Worm (Caenorhabditis elegans) whole organism, L1 larva: Measurements from ENCODE around the gene clec-160.

Source experiments
- Y116A8C.19 ChIP-seq: sonication (generic microtip); optimal IDR thresholded peaks from 2 replicates; lab custom pipeline; 2016; ENCODE audit warnings: missing compliant biosample characterization, missing genetic modification characterization, borderline replicate concordance
- alr-1 ChIP-seq: fragments of 200-800 bp; sonication (Bioruptor generic); optimal IDR thresholded peaks from 2 replicates; lab custom pipeline; 2018; ENCODE audit warnings: borderline replicate concordance, mild to moderate bottlenecking, missing genetic modification characterization, missing compliant biosample characterization
- ceh-63 ChIP-seq: fragments of 200-800 bp; sonication (Bioruptor generic); optimal IDR thresholded peaks from 2 replicates; lab custom pipeline; 2018; ENCODE audit warnings: mild to moderate bottlenecking, missing genetic modification characterization, missing compliant biosample characterization
- ceh-82 ChIP-seq, 3 experiments: fragments of 150-350 bp in 1 of 3; sonication (generic microtip) in 2 of 3; optimal IDR thresholded peaks; 2 replicates each; lab custom pipeline; 2014 to 2017; ENCODE audit warnings: missing biosample characterization in 3 of 3, missing genetic modification characterization in 3 of 3
- dpl-1 ChIP-seq, 3 experiments: fragments of 150-350 bp in 2 of 3; sonication (generic microtip) in 1 of 3; optimal IDR thresholded peaks; 2 replicates each; lab custom pipeline; 2014 to 2017; ENCODE audit warnings: missing biosample characterization in 3 of 3, missing genetic modification characterization in 3 of 3, missing genetic modification reagents in 3 of 3
- dsc-1 ChIP-seq: sonication (generic microtip); optimal IDR thresholded peaks from 2 replicates; lab custom pipeline; 2016; ENCODE audit warnings: mild to moderate bottlenecking, missing genetic modification characterization, missing compliant biosample characterization
- efl-1 ChIP-seq, 4 experiments: fragments of 150-350 bp; optimal IDR thresholded peaks in 3 of 4; peaks in 1 of 4; 1 replicate in 1 of 4; 2 replicates in 3 of 4; lab custom pipeline; 2014; ENCODE audit warnings: missing biosample characterization in 2 of 4, missing genetic modification characterization in 2 of 4, missing genetic modification reagents in 2 of 4
- fkh-10 ChIP-seq: sonication (generic microtip); optimal IDR thresholded peaks from 2 replicates; lab custom pipeline; 2017; ENCODE audit warnings: missing biosample characterization, missing genetic modification reagents, missing genetic modification characterization
- fkh-4 ChIP-seq: sonication (generic microtip); optimal IDR thresholded peaks from 2 replicates; lab custom pipeline; 2016; ENCODE audit warnings: missing compliant biosample characterization, missing genetic modification characterization, borderline replicate concordance
- fkh-8 ChIP-seq: sonication (generic microtip); optimal IDR thresholded peaks from 2 replicates; lab custom pipeline; 2016; ENCODE audit warnings: mild to moderate bottlenecking, missing genetic modification characterization, missing compliant biosample characterization
- fos-1 ChIP-seq: fragments of 150-350 bp; optimal IDR thresholded peaks from 2 replicates; lab custom pipeline; 2014; ENCODE audit warnings: missing biosample characterization, missing genetic modification characterization
- grh-1 ChIP-seq: fragments of 200-800 bp; sonication (Bioruptor generic); IDR thresholded peaks from 2 replicates; pipeline ENCODE4 v1.3.6; 2022; ENCODE audit warnings: missing genetic modification reagents, missing genetic modification characterization, missing compliant biosample characterization
- hlh-4 ChIP-seq: sonication (generic microtip); optimal IDR thresholded peaks from 2 replicates; lab custom pipeline; 2016; ENCODE audit warnings: mild to moderate bottlenecking, missing genetic modification characterization, missing compliant biosample characterization
- isw-1 ChIP-seq: fragments of 200-800 bp; sonication (Bioruptor generic); IDR thresholded peaks from 2 replicates; pipeline ENCODE4 v1.3.6; 2022; ENCODE audit warnings: missing genetic modification characterization, missing compliant biosample characterization
- lin-13 ChIP-seq: fragments of 150-350 bp; optimal IDR thresholded peaks from 2 replicates; lab custom pipeline; 2014; ENCODE audit warnings: missing biosample characterization, missing genetic modification reagents, missing genetic modification characterization
- lin-14 ChIP-seq: fragments of 200-800 bp; sonication (Bioruptor generic); optimal IDR thresholded peaks from 2 replicates; lab custom pipeline; 2018; ENCODE audit warnings: mild to moderate bottlenecking, missing genetic modification characterization, moderate library complexity, missing compliant biosample characterization
- lin-15B ChIP-seq: fragments of 150-350 bp; sonication (generic microtip); optimal IDR thresholded peaks from 3 replicates; lab custom pipeline; 2014; ENCODE audit warnings: missing biosample characterization, missing genetic modification characterization
- lsy-2 ChIP-seq, 2 experiments: fragments of 150-350 bp; optimal IDR thresholded peaks; 2 replicates each; lab custom pipeline; 2014; ENCODE audit warnings: missing biosample characterization in 2 of 2, missing genetic modification characterization in 2 of 2
- mab-9 ChIP-seq: fragments of 200-800 bp; sonication (Bioruptor generic); IDR thresholded peaks from 2 replicates; pipeline ENCODE4 v1.3.6; 2022; ENCODE audit warnings: missing genetic modification reagents, missing genetic modification characterization, missing compliant biosample characterization
- mef-2 ChIP-seq: fragments of 150-350 bp; optimal IDR thresholded peaks from 2 replicates; lab custom pipeline; 2014; ENCODE audit warnings: missing biosample characterization, missing genetic modification characterization
- nhr-11 ChIP-seq: fragments of 150-350 bp; optimal IDR thresholded peaks from 2 replicates; lab custom pipeline; 2014; ENCODE audit warnings: missing biosample characterization, missing genetic modification characterization
- nhr-12 ChIP-seq: sonication (generic microtip); optimal IDR thresholded peaks from 2 replicates; lab custom pipeline; 2017; ENCODE audit warnings: missing biosample characterization, missing genetic modification characterization
- nhr-20 ChIP-seq: sonication (generic microtip); optimal IDR thresholded peaks from 2 replicates; lab custom pipeline; 2016; ENCODE audit warnings: mild to moderate bottlenecking, missing genetic modification characterization, missing compliant biosample characterization
- nhr-28 ChIP-seq: fragments of 150-350 bp; optimal IDR thresholded peaks from 2 replicates; lab custom pipeline; 2014; ENCODE audit warnings: missing biosample characterization, missing genetic modification characterization
- nhr-47 ChIP-seq: sonication (generic microtip); optimal IDR thresholded peaks from 2 replicates; lab custom pipeline; 2016; ENCODE audit warnings: mild to moderate bottlenecking, missing genetic modification characterization, moderate library complexity, missing compliant biosample characterization
- nhr-71 ChIP-seq: sonication (generic microtip); optimal IDR thresholded peaks from 2 replicates; lab custom pipeline; 2016; ENCODE audit warnings: mild to moderate bottlenecking, missing genetic modification characterization, moderate library complexity, missing compliant biosample characterization
- nhr-77 ChIP-seq: fragments of 150-350 bp; optimal IDR thresholded peaks from 2 replicates; lab custom pipeline; 2014; ENCODE audit warnings: missing biosample characterization, missing genetic modification characterization
- nhr-84 ChIP-seq: sonication (generic microtip); optimal IDR thresholded peaks from 2 replicates; lab custom pipeline; 2017; ENCODE audit warnings: missing biosample characterization, missing genetic modification characterization
- pag-3 ChIP-seq: sonication (generic microtip); optimal IDR thresholded peaks from 2 replicates; lab custom pipeline; 2017; ENCODE audit warnings: missing genetic modification characterization, mild to moderate bottlenecking, missing compliant biosample characterization, antibody characterized with exemption, borderline replicate concordance; ENCODE audit not compliant: insufficient read depth
- pqm-1 ChIP-seq: sonication (generic microtip); optimal IDR thresholded peaks from 3 replicates; lab custom pipeline; 2017; ENCODE audit warnings: missing biosample characterization, missing genetic modification characterization
- sptf-1 ChIP-seq: fragments of 150-350 bp; optimal IDR thresholded peaks from 2 replicates; lab custom pipeline; 2014; ENCODE audit warnings: missing biosample characterization, missing genetic modification characterization
- swsn-7 ChIP-seq: sonication (generic microtip); optimal IDR thresholded peaks from 2 replicates; lab custom pipeline; 2016; ENCODE audit warnings: missing genetic modification characterization, missing compliant biosample characterization
- tbx-2 ChIP-seq: sonication (generic microtip); optimal IDR thresholded peaks from 2 replicates; lab custom pipeline; 2016; ENCODE audit warnings: missing genetic modification characterization, missing compliant biosample characterization
- tlp-1 ChIP-seq: fragments of 150-350 bp; optimal IDR thresholded peaks from 2 replicates; lab custom pipeline; 2014; ENCODE audit warnings: missing biosample characterization, missing genetic modification characterization
- unc-130 ChIP-seq: fragments of 150-350 bp; optimal IDR thresholded peaks from 2 replicates; lab custom pipeline; 2017; ENCODE audit warnings: missing biosample characterization, missing genetic modification characterization, inconsistent platforms
- unc-98 ChIP-seq: fragments of 200-800 bp; sonication (Bioruptor generic); IDR thresholded peaks from 2 replicates; pipeline ENCODE4 v1.3.6; 2022; ENCODE audit warnings: missing genetic modification characterization, missing compliant biosample characterization
- vab-15 ChIP-seq: sonication (generic microtip); optimal IDR thresholded peaks from 2 replicates; lab custom pipeline; 2017; ENCODE audit warnings: missing genotype, mild to moderate bottlenecking, missing genetic modification characterization, missing compliant biosample characterization
- zip-4 ChIP-seq: fragments of 200-800 bp; sonication (Bioruptor generic); optimal IDR thresholded peaks from 2 replicates; lab custom pipeline; 2018; ENCODE audit warnings: mild to moderate bottlenecking, missing genetic modification characterization, moderate library complexity, missing compliant biosample characterization

Gene clec-160

DNA sequence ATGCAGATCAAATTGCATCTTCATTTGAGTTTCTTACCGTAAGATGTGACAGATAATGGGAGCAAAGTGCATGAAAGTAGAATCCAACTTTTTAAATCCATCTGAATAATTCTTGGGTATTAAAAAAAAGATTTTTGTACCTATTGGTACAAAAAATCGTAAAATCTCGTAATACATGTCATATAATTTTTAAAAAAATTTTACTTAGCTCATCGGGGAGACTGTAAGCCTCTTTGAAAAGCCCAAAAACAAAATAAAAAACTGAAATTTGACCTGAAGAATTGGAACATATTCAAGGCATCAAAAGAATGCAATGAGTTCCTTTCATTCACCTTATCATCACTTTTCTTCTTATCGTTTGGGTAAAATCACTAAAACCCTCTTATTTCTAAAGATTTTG lies at the start of gene clec-160:
clec-160 (minus strand) TSS at position 101 of the 400 bp plus-strand sequence.
- TF ChIP-seq zip-4 (GFP tag; lab: Kevin White, UChicago), result no peak
- TF ChIP-seq pag-3 (tag; lab: Kevin White, UChicago), result no peak
- no peak for TF ChIP-seq ceh-82 (tag; optimal IDR thresholded peaks at IDR 0.05; lab: Kevin White, UChicago)
- no peak for TF ChIP-seq sptf-1 (tag; lab: Kevin White, UChicago)
- no peak for TF ChIP-seq fos-1 (tag; lab: Kevin White, UChicago)

DNA sequence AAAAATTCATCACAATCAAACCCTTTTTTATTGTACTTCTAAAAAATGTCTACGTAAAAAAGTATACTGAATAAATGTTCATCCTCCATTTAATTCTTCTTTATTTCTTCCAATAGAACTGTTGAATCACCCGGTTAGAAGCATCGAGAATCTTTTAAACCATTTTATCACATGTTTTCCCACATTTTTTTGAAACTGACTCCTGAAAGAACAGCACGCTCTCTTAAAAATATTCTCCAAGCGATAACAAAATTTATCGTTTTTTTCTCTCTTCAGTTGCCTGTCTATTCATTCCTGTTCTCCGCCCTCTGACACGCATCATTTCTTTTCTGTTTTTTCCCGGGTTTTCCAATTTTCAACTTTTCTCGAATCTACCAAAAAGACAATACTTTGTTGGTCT lies 48.6 kb upstream of the clec-160 start, which contains the start of gene F10E9.12:
F10E9.12 (plus strand) TSS at position 131 of the 400 bp plus-strand sequence.
- no peak for TF ChIP-seq efl-1 (optimal IDR thresholded peaks at IDR 0.05; lab: Kevin White, UChicago)
- peak in 1 of 2 experiments; percentile 34 for TF ChIP-seq efl-1 (GFP tag; optimal IDR thresholded peaks at IDR 0.05 in 1 of 2; lab: Kevin White, UChicago)
- TF ChIP-seq lin-15B (tag; lab: Kevin White, UChicago), result no peak

DNA sequence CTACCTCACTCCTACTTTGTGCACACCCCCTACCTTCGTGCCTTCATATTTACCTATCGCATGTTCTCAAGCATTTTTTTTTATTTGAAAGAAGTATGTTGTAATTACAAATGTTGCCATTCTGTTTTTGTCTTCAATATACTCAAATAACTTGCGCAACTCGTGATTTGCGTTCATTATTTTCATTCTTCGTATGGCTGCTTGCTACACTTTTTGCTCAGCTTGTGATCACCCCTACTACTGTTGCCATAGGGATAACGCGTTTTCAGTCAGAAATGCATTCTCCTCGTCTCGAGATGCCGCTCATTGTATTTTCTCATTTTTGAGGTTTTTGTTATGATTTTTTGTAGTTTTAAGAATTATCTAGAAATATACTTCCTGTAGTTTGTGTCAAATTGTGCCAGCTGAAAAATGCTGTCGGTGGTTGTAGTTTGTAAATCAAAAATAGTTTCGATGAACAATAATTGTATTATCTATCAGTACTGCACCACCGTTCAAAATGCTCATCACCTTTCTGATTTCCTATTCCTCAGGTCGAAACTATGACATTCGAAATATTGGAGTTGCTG lies 47.0 kb upstream of the clec-160 start, which contains the start of gene F10E9.1:
F10E9.1 (plus strand) TSS at position 519 of the 569 bp plus-strand sequence.
- TF ChIP-seq nhr-47 (tag; lab: Kevin White, UChicago), result peak; percentile 54
- peak; percentile 20 for TF ChIP-seq lin-14
- no peak for TF ChIP-seq alr-1 (tag; lab: Kevin White, UChicago)
- TF ChIP-seq swsn-7 (tag; lab: Kevin White, UChicago), result peak; percentile 17
- TF ChIP-seq dsc-1, result peak; percentile 14
- TF ChIP-seq fkh-10 (GFP tag; lab: Kevin White, UChicago), result no peak
- peak; percentile 48 for TF ChIP-seq nhr-11 (tag; lab: Kevin White, UChicago)
- peak; percentile 67 for TF ChIP-seq nhr-71 (tag; lab: Kevin White, UChicago)
- TF ChIP-seq fkh-8 (tag; lab: Kevin White, UChicago), result peak; percentile 100
- peak; percentile 10 for TF ChIP-seq nhr-20 (tag; lab: Kevin White, UChicago)

DNA sequence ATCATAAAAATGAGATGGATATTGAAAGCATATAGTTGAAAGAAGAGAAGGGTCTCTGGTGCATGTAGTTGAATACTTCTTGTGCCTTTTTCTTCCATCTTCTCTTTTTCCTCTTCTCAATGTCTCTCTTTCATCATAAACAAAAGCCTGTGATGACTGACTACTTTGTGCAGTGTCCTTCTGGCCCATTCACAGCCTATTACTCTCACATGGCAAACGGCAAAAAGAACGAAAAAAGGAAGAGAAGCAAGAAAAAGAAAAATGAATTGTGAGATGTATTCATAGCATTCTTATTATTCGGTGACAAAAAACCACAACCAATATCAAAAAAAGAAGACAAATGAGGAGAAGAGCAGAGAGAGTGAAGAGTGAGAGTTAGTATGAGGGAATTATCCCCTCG lies 45.5 kb upstream of the clec-160 start:
- TF ChIP-seq tlp-1 (tag; lab: Kevin White, UChicago), result no peak
- TF ChIP-seq dsc-1, result peak; percentile 49
- no peak for TF ChIP-seq alr-1 (tag; lab: Kevin White, UChicago)
- TF ChIP-seq pqm-1 (tag; lab: Kevin White, UChicago), result no peak
- peak in 1 of 2 experiments; percentile 14 for TF ChIP-seq lsy-2 (tag; optimal IDR thresholded peaks at IDR 0.05; lab: Kevin White, UChicago)
- TF ChIP-seq unc-130 (tag; lab: Kevin White, UChicago), result no peak
- TF ChIP-seq lin-13, result no peak
- no peak for TF ChIP-seq nhr-12 (tag; lab: Kevin White, UChicago)
- no peak for TF ChIP-seq ceh-63
- TF ChIP-seq nhr-84 (tag; lab: Kevin White, UChicago), result no peak
- peak in 1 of 3 experiments; percentile 18 for TF ChIP-seq dpl-1 (GFP tag; optimal IDR thresholded peaks at IDR 0.05; lab: Kevin White, UChicago)
- no peak for TF ChIP-seq nhr-28
- no peak for TF ChIP-seq mab-9
- peak; percentile 36 for TF ChIP-seq fkh-8 (tag; lab: Kevin White, UChicago)
- TF ChIP-seq Y116A8C.19 (tag; lab: Kevin White, UChicago), result no peak
- TF ChIP-seq lin-14, result peak; percentile 57
- no peak for TF ChIP-seq vab-15 (tag; lab: Kevin White, UChicago)
- TF ChIP-seq mef-2 (tag; lab: Kevin White, UChicago), result no peak

DNA sequence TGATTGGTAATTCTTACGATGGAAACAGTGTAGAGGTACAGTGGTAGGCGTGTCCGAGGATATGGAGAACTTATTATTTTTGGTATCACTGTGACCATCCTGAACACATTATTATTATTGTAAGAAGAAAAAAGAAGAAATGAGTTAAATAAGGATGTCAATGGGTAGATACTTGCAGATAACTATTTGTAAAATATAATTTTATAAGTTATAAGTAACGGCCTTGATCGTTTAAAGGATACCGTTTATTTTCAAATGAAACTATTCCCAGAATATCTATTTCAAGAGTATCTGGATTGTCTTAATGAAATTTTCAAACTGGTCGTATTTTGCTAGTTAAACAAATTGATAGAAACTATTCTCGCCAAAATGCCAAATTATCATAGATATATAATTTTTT lies 44.4 kb upstream of the clec-160 start, which contains the start of gene F10E9.10:
F10E9.10 (minus strand) TSS at position 101 of the 400 bp plus-strand sequence.
- TF ChIP-seq grh-1 (GFP tag; lab: Robert Waterston, UW) (no peak), tbx-2 (no peak), nhr-11 (tag; lab: Kevin White, UChicago) (no peak), nhr-20 (tag; lab: Kevin White, UChicago) (no peak), nhr-77 (tag; lab: Kevin White, UChicago) (no peak), hlh-4 (tag; lab: Kevin White, UChicago) (no peak), swsn-7 (tag; lab: Kevin White, UChicago) (no peak), ceh-82 (tag; optimal IDR thresholded peaks at IDR 0.05; lab: Kevin White, UChicago) (no peak), fkh-8 (tag; lab: Kevin White, UChicago) (no peak), fkh-4 (tag; lab: Kevin White, UChicago) (no peak), isw-1 (GFP tag; lab: Robert Waterston, UW) (no peak), unc-98 (GFP tag; lab: Robert Waterston, UW) (no peak), Y116A8C.19 (tag; lab: Kevin White, UChicago) (no peak)
